Fruit fly (Drosophila melanogaster) whole organism, wandering third instar larva: ENCODE data around the gene prd1.

Experiments used
- Dfd ChIP-seq: fragments of >200 bp; optimal IDR thresholded peaks from 2 replicates; lab custom pipeline; 2017; ENCODE audit warnings: missing biosample characterization, missing genetic modification characterization
- fru ChIP-seq: fragments of 200-800 bp; sonication (Bioruptor generic); optimal IDR thresholded peaks from 3 replicates; lab custom pipeline; 2016; ENCODE audit warnings: missing biosample characterization, mild to moderate bottlenecking, missing genetic modification characterization
- lola ChIP-seq: fragments of >200 bp; optimal IDR thresholded peaks from 2 replicates; lab custom pipeline; 2017; ENCODE audit warnings: missing biosample characterization, missing genetic modification characterization
- usp ChIP-seq: fragments of >200 bp; optimal IDR thresholded peaks from 2 replicates; lab custom pipeline; 2017; ENCODE audit warnings: missing biosample characterization, missing genetic modification characterization

DNA sequence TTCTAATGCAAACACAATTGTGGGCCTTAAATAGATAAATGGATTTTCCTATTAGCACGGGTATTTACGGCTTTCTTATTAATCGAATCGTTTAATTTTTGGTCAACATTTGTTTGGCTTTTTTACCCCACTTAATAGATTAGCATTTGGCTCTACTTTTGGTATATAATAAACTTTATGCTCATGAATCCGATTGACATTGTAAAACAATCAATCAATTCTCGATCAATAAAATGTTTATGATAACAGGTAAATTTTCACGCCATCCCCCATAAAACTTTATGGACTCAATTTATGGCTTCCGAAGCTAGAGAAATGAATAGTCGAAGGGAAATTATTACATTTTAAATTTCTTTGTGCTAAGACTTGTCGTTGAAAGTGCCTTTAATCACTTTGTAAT is 22.8 kb upstream of the prd1 start:
- no peak for TF ChIP-seq fru (GFP tag; lab: Kevin White, UChicago)
- no peak for TF ChIP-seq lola
- TF ChIP-seq usp (GFP tag; lab: Kevin White, UChicago), result no peak
- TF ChIP-seq Dfd, result no peak
